Worm (Caenorhabditis elegans) whole organism, L1 larva: Measurements from ENCODE around the gene R07H5.16.
A peak's percentile ranks its signal among the peaks of the same experiment; 100 is the strongest.

ENCODE experiments used
- C16A3.4 ChIP-seq: fragments of 150-350 bp; optimal IDR thresholded peaks from 2 replicates; lab custom pipeline; 2014; ENCODE audit warnings: missing biosample characterization, missing genetic modification characterization
- alr-1 ChIP-seq: fragments of 200-800 bp; sonication (Bioruptor generic); optimal IDR thresholded peaks from 2 replicates; lab custom pipeline; 2018; ENCODE audit warnings: borderline replicate concordance, mild to moderate bottlenecking, missing genetic modification characterization, missing compliant biosample characterization
- blmp-1 ChIP-seq: fragments of 150-350 bp; optimal IDR thresholded peaks from 2 replicates; lab custom pipeline; 2014; ENCODE audit warnings: missing biosample characterization, missing genetic modification characterization
- ceh-63 ChIP-seq: fragments of 200-800 bp; sonication (Bioruptor generic); optimal IDR thresholded peaks from 2 replicates; lab custom pipeline; 2018; ENCODE audit warnings: mild to moderate bottlenecking, missing genetic modification characterization, missing compliant biosample characterization
- ceh-8 ChIP-seq: fragments of 200-800 bp; sonication (Bioruptor generic); optimal IDR thresholded peaks from 2 replicates; lab custom pipeline; 2018; ENCODE audit warnings: mild to moderate bottlenecking, missing genetic modification characterization, moderate library complexity, missing compliant biosample characterization
- ceh-82 ChIP-seq, 3 experiments: fragments of 150-350 bp in 1 of 3; sonication (generic microtip) in 2 of 3; optimal IDR thresholded peaks; 2 replicates each; lab custom pipeline; 2014 to 2017; ENCODE audit warnings: missing biosample characterization in 3 of 3, missing genetic modification characterization in 3 of 3
- dpl-1 ChIP-seq, 3 experiments: fragments of 150-350 bp in 2 of 3; sonication (generic microtip) in 1 of 3; optimal IDR thresholded peaks; 2 replicates each; lab custom pipeline; 2014 to 2017; ENCODE audit warnings: missing biosample characterization in 3 of 3, missing genetic modification characterization in 3 of 3, missing genetic modification reagents in 3 of 3
- efl-1 ChIP-seq, 4 experiments: fragments of 150-350 bp; optimal IDR thresholded peaks in 3 of 4; peaks in 1 of 4; 1 replicate in 1 of 4; 2 replicates in 3 of 4; lab custom pipeline; 2014; ENCODE audit warnings: missing biosample characterization in 2 of 4, missing genetic modification characterization in 2 of 4, missing genetic modification reagents in 2 of 4
- elt-2 ChIP-seq: sonication (generic microtip); optimal IDR thresholded peaks from 2 replicates; lab custom pipeline; 2016; ENCODE audit warnings: missing genetic modification characterization, mild to moderate bottlenecking, inconsistent platforms, missing compliant biosample characterization, missing genetic modification reagents
- elt-3 ChIP-seq, 6 experiments: fragments of 150-350 bp in 1 of 6; sonication (generic microtip); optimal IDR thresholded peaks; 2 replicates each; lab custom pipeline; 2017 to 2018; ENCODE audit warnings: missing biosample characterization in 6 of 6, missing genetic modification characterization in 6 of 6, inconsistent platforms in 1 of 6
- fkh-4 ChIP-seq: sonication (generic microtip); optimal IDR thresholded peaks from 2 replicates; lab custom pipeline; 2016; ENCODE audit warnings: missing compliant biosample characterization, missing genetic modification characterization, borderline replicate concordance
- jun-1 ChIP-seq: fragments of 150-350 bp; optimal IDR thresholded peaks from 2 replicates; lab custom pipeline; 2014; ENCODE audit warnings: missing biosample characterization, missing genetic modification reagents, missing genetic modification characterization
- lin-13 ChIP-seq: fragments of 150-350 bp; optimal IDR thresholded peaks from 2 replicates; lab custom pipeline; 2014; ENCODE audit warnings: missing biosample characterization, missing genetic modification reagents, missing genetic modification characterization
- lin-14 ChIP-seq: fragments of 200-800 bp; sonication (Bioruptor generic); optimal IDR thresholded peaks from 2 replicates; lab custom pipeline; 2018; ENCODE audit warnings: mild to moderate bottlenecking, missing genetic modification characterization, moderate library complexity, missing compliant biosample characterization
- lin-15B ChIP-seq: fragments of 150-350 bp; sonication (generic microtip); optimal IDR thresholded peaks from 3 replicates; lab custom pipeline; 2014; ENCODE audit warnings: missing biosample characterization, missing genetic modification characterization
- lin-35 ChIP-seq, 2 experiments: fragments of 150-350 bp; optimal IDR thresholded peaks; 2 replicates each; lab custom pipeline; 2014; ENCODE audit warnings: missing biosample characterization in 2 of 2, missing genetic modification characterization in 2 of 2, missing genetic modification reagents in 2 of 2
- lin-39 ChIP-seq: fragments of 150-350 bp; optimal IDR thresholded peaks from 2 replicates; lab custom pipeline; 2014; ENCODE audit warnings: missing biosample characterization, missing genetic modification reagents, missing genetic modification characterization
- lir-3 ChIP-seq: sonication (generic microtip); optimal IDR thresholded peaks from 2 replicates; lab custom pipeline; 2016; ENCODE audit warnings: mild to moderate bottlenecking, missing genetic modification characterization, moderate library complexity, missing compliant biosample characterization; ENCODE audit not compliant: poor library complexity
- lsy-2 ChIP-seq, 2 experiments: fragments of 150-350 bp; optimal IDR thresholded peaks; 2 replicates each; lab custom pipeline; 2014; ENCODE audit warnings: missing biosample characterization in 2 of 2, missing genetic modification characterization in 2 of 2
- mep-1 ChIP-seq: fragments of 150-350 bp; optimal IDR thresholded peaks from 2 replicates; lab custom pipeline; 2014; ENCODE audit warnings: missing biosample characterization, missing genetic modification characterization
- nhr-20 ChIP-seq: sonication (generic microtip); optimal IDR thresholded peaks from 2 replicates; lab custom pipeline; 2016; ENCODE audit warnings: mild to moderate bottlenecking, missing genetic modification characterization, missing compliant biosample characterization
- nhr-77 ChIP-seq: fragments of 150-350 bp; optimal IDR thresholded peaks from 2 replicates; lab custom pipeline; 2014; ENCODE audit warnings: missing biosample characterization, missing genetic modification characterization
- nhr-84 ChIP-seq: sonication (generic microtip); optimal IDR thresholded peaks from 2 replicates; lab custom pipeline; 2017; ENCODE audit warnings: missing biosample characterization, missing genetic modification characterization
- nhr-85 ChIP-seq: sonication (generic microtip); peaks from one replicate; lab custom pipeline; 2016; ENCODE audit warnings: missing genetic modification characterization, inconsistent platforms, missing compliant biosample characterization
- nhr-90 ChIP-seq: sonication (generic microtip); optimal IDR thresholded peaks from 2 replicates; lab custom pipeline; 2016; ENCODE audit warnings: mild to moderate bottlenecking, missing genetic modification characterization, missing compliant biosample characterization; ENCODE audit not compliant: poor library complexity
- pqm-1 ChIP-seq: sonication (generic microtip); optimal IDR thresholded peaks from 3 replicates; lab custom pipeline; 2017; ENCODE audit warnings: missing biosample characterization, missing genetic modification characterization
- rnt-1 ChIP-seq: sonication (generic microtip); optimal IDR thresholded peaks from 2 replicates; lab custom pipeline; 2016; ENCODE audit warnings: mild to moderate bottlenecking, missing genetic modification characterization, moderate library complexity, missing compliant biosample characterization
- snu-23 ChIP-seq: sonication (generic microtip); optimal IDR thresholded peaks from 2 replicates; lab custom pipeline; 2016; ENCODE audit warnings: missing genetic modification characterization, missing compliant biosample characterization
- sox-4 ChIP-seq: sonication (generic microtip); optimal IDR thresholded peaks from 2 replicates; lab custom pipeline; 2016; ENCODE audit warnings: missing genetic modification characterization, missing compliant biosample characterization
- tlp-1 ChIP-seq: fragments of 150-350 bp; optimal IDR thresholded peaks from 2 replicates; lab custom pipeline; 2014; ENCODE audit warnings: missing biosample characterization, missing genetic modification characterization
- unc-130 ChIP-seq: fragments of 150-350 bp; optimal IDR thresholded peaks from 2 replicates; lab custom pipeline; 2017; ENCODE audit warnings: missing biosample characterization, missing genetic modification characterization, inconsistent platforms
- xbp-1 ChIP-seq: sonication (generic microtip); optimal IDR thresholded peaks from 2 replicates; lab custom pipeline; 2016; ENCODE audit warnings: missing genetic modification characterization, missing compliant biosample characterization
- zip-4 ChIP-seq: fragments of 200-800 bp; sonication (Bioruptor generic); optimal IDR thresholded peaks from 2 replicates; lab custom pipeline; 2018; ENCODE audit warnings: mild to moderate bottlenecking, missing genetic modification characterization, moderate library complexity, missing compliant biosample characterization
- ztf-4 ChIP-seq: fragments of 150-350 bp; optimal IDR thresholded peaks from 2 replicates; lab custom pipeline; 2014; ENCODE audit warnings: missing biosample characterization, missing genetic modification characterization

R07H5.16 gene

ce11 chrIV:11207186-11207585 lies 8.1 kb downstream of the R07H5.16 start, which contains the start of gene R07H5.9:
Gene R07H5.9 (plus strand): TSS chrIV:11207486.
- TF ChIP-seq C16A3.4 (tag; lab: Kevin White, UChicago), result no peak
- no peak for TF ChIP-seq nhr-77 (tag; lab: Kevin White, UChicago)
- no peak for TF ChIP-seq nhr-90 (tag; lab: Kevin White, UChicago)
- TF ChIP-seq xbp-1 (tag; lab: Kevin White, UChicago), result no peak
- TF ChIP-seq tlp-1, result no peak
- no peak for TF ChIP-seq elt-2 (tag; lab: Kevin White, UChicago)
- no peak for TF ChIP-seq ztf-4 (tag; lab: Kevin White, UChicago)

ce11 chrIV:11210781-11211256 lies 11.7 kb downstream of the R07H5.16 start, which contains the start of gene adk-1:
Gene adk-1 (minus strand): TSS chrIV:11210831.
- TF ChIP-seq lsy-2 (tag; optimal IDR thresholded peaks at IDR 0.05; lab: Kevin White, UChicago), result peak; percentile 11 to 49
- peak in 2 of 3 experiments; percentile 57 to 75 for TF ChIP-seq dpl-1 (GFP tag; optimal IDR thresholded peaks at IDR 0.05; lab: Kevin White, UChicago)
- no peak for TF ChIP-seq pqm-1 (tag; lab: Kevin White, UChicago)
- peak; percentile 2 for TF ChIP-seq xbp-1 (tag; lab: Kevin White, UChicago)
- TF ChIP-seq lin-35 (GFP tag; optimal IDR thresholded peaks at IDR 0.05; lab: Kevin White, UChicago), result peak; percentile 12 to 68
- TF ChIP-seq blmp-1 (tag; lab: Kevin White, UChicago), result peak; percentile 6
- TF ChIP-seq nhr-90 (tag; lab: Kevin White, UChicago), result no peak
- peak in 1 of 2 experiments; percentile 68 for TF ChIP-seq efl-1 (optimal IDR thresholded peaks at IDR 0.05; lab: Kevin White, UChicago)
- TF ChIP-seq efl-1 (GFP tag; optimal IDR thresholded peaks at IDR 0.05 in 1 of 2; lab: Kevin White, UChicago), result peak; percentile 73 to 97
- TF ChIP-seq, all 84 proteins: peak for 6

- TF ChIP-seq blmp-1 (tag; lab: Kevin White, UChicago) (peak; percentile 52), tlp-1 (peak; percentile 69), unc-130 (tag; lab: Kevin White, UChicago) (peak; percentile 21), nhr-20 (tag; lab: Kevin White, UChicago) (peak; percentile 23), lin-39 (no peak), elt-3 (tag; optimal IDR thresholded peaks at IDR 0.05; lab: Kevin White, UChicago) (peak in 2 of 6 experiments; percentile 46 to 57), lin-14 (GFP tag; lab: Kevin White, UChicago) (peak; percentile 78), elt-2 (tag; lab: Kevin White, UChicago) (peak; percentile 44), alr-1 (tag; lab: Kevin White, UChicago) (no peak), ceh-63 (GFP tag; lab: Kevin White, UChicago) (no peak), jun-1 (tag; lab: Kevin White, UChicago) (no peak), rnt-1 (tag; lab: Kevin White, UChicago) (peak; percentile 9), ceh-82 (tag; optimal IDR thresholded peaks at IDR 0.05; lab: Kevin White, UChicago) (peak in 1 of 3 experiments; percentile 0), lin-35 (GFP tag; optimal IDR thresholded peaks at IDR 0.05; lab: Kevin White, UChicago) (peak in 1 of 2 experiments; percentile 29), nhr-85 (tag; lab: Kevin White, UChicago) (peak; percentile 71), lin-15B (tag; lab: Kevin White, UChicago) (no peak), snu-23 (GFP tag; lab: Kevin White, UChicago) (peak; percentile 13), mep-1 (tag; lab: Kevin White, UChicago) (peak; percentile 10)
Observed at ce11 chrIV:11211547-11211946, 12.4 kb downstream of the R07H5.16 start.

- TF ChIP-seq nhr-84 (tag; lab: Kevin White, UChicago) (no peak), ceh-8 (GFP tag; lab: Kevin White, UChicago) (no peak), pqm-1 (tag; lab: Kevin White, UChicago) (no peak), ceh-63 (GFP tag; lab: Kevin White, UChicago) (no peak), lin-13 (GFP tag; lab: Kevin White, UChicago) (no peak), rnt-1 (tag; lab: Kevin White, UChicago) (no peak), C16A3.4 (tag; lab: Kevin White, UChicago) (no peak), lir-3 (no peak), elt-2 (tag; lab: Kevin White, UChicago) (no peak), fkh-4 (tag; lab: Kevin White, UChicago) (no peak), sox-4 (no peak), zip-4 (no peak)
Observed at ce11 chrIV:11212978-11213377, 13.8 kb downstream of the R07H5.16 start.
